Worm (Caenorhabditis elegans) whole organism, L2 larva: ENCODE data around the gene F38H4.6.
A peak's percentile ranks its signal among the peaks of the same experiment; 100 is the strongest.

Source experiments
- C34F6.9 ChIP-seq: fragments of 150-350 bp; optimal IDR thresholded peaks from 2 replicates; lab custom pipeline; 2014; ENCODE audit warnings: missing biosample characterization, missing genetic modification characterization
- F13H6.1 ChIP-seq: sonication (generic microtip); optimal IDR thresholded peaks from 2 replicates; lab custom pipeline; 2016; ENCODE audit warnings: missing genetic modification characterization, missing compliant biosample characterization
- R02D3.7 ChIP-seq: fragments of 150-350 bp; optimal IDR thresholded peaks from 2 replicates; lab custom pipeline; 2014; ENCODE audit warnings: missing biosample characterization, missing genetic modification characterization
- Y55F3AM.14 ChIP-seq: fragments of 200-800 bp; sonication (Bioruptor generic); optimal IDR thresholded peaks from 2 replicates; lab custom pipeline; 2018; ENCODE audit warnings: mild to moderate bottlenecking, missing genetic modification characterization, missing compliant biosample characterization
- alr-1 ChIP-seq: fragments of 150-350 bp; optimal IDR thresholded peaks from 2 replicates; lab custom pipeline; 2014; ENCODE audit warnings: missing biosample characterization, missing genetic modification characterization
- ama-1 ChIP-seq: fragments of 150-350 bp; optimal IDR thresholded peaks from 2 replicates; lab custom pipeline; 2018; ENCODE audit warnings: inconsistent platforms
- blmp-1 ChIP-seq: sonication (generic microtip); optimal IDR thresholded peaks from 2 replicates; lab custom pipeline; 2017; ENCODE audit warnings: missing genetic modification characterization, mild to moderate bottlenecking, missing compliant biosample characterization, antibody characterized with exemption, moderate library complexity; ENCODE audit not compliant: insufficient read depth
- ceh-16 ChIP-seq: fragments of 150-350 bp; optimal IDR thresholded peaks from 2 replicates; lab custom pipeline; 2014; ENCODE audit warnings: missing biosample characterization, missing genetic modification characterization
- crh-2 ChIP-seq: sonication (generic microtip); optimal IDR thresholded peaks from 2 replicates; lab custom pipeline; 2017; ENCODE audit warnings: missing biosample characterization, missing genetic modification characterization
- dmd-4 ChIP-seq: sonication (generic microtip); optimal IDR thresholded peaks from 2 replicates; lab custom pipeline; 2017; ENCODE audit warnings: missing biosample characterization, missing genetic modification characterization
- egl-27 ChIP-seq: sonication (generic microtip); optimal IDR thresholded peaks from 3 replicates; lab custom pipeline; 2017; ENCODE audit warnings: missing biosample characterization, missing genetic modification reagents, missing genetic modification characterization
- elt-1 ChIP-seq: fragments of 150-350 bp; optimal IDR thresholded peaks from 2 replicates; lab custom pipeline; 2014; ENCODE audit warnings: missing biosample characterization, missing genetic modification characterization
- elt-3 ChIP-seq: sonication (generic microtip); optimal IDR thresholded peaks from 2 replicates; lab custom pipeline; 2017; ENCODE audit warnings: missing biosample characterization, missing genetic modification characterization
- fos-1 ChIP-seq: fragments of 150-350 bp; optimal IDR thresholded peaks from 2 replicates; lab custom pipeline; 2014; ENCODE audit warnings: missing biosample characterization, missing genetic modification characterization
- gmeb-1 ChIP-seq: fragments of 150-350 bp; optimal IDR thresholded peaks from 2 replicates; lab custom pipeline; 2014; ENCODE audit warnings: missing biosample characterization, missing genetic modification characterization
- lin-11 ChIP-seq: fragments of 150-350 bp; sonication (generic microtip); optimal IDR thresholded peaks from 2 replicates; lab custom pipeline; 2014; ENCODE audit warnings: missing biosample characterization, missing genetic modification characterization, inconsistent platforms, mixed read lengths
- lin-13 ChIP-seq: fragments of 150-350 bp; optimal IDR thresholded peaks from 2 replicates; lab custom pipeline; 2014; ENCODE audit warnings: missing biosample characterization, missing genetic modification reagents, missing genetic modification characterization
- lsy-2 ChIP-seq, 2 experiments: fragments of 150-350 bp in 1 of 2; sonication (generic microtip) in 1 of 2; optimal IDR thresholded peaks; 2 replicates each; lab custom pipeline; 2014 to 2017; ENCODE audit warnings: missing biosample characterization in 2 of 2, missing genetic modification characterization in 2 of 2
- mab-5 ChIP-seq: fragments of 150-350 bp; optimal IDR thresholded peaks from 2 replicates; lab custom pipeline; 2014; ENCODE audit warnings: missing biosample characterization, missing genetic modification characterization
- mbf-1 ChIP-seq: sonication (generic microtip); optimal IDR thresholded peaks from 2 replicates; lab custom pipeline; 2017; ENCODE audit warnings: missing biosample characterization, missing genetic modification characterization
- mdl-1 ChIP-seq, 2 experiments: fragments of 150-350 bp in 1 of 2; sonication (generic microtip) in 1 of 2; optimal IDR thresholded peaks; 2 replicates each; lab custom pipeline; 2017; ENCODE audit warnings: missing biosample characterization in 2 of 2, missing genetic modification characterization in 2 of 2
- nhr-10 ChIP-seq: sonication (generic microtip); optimal IDR thresholded peaks from 2 replicates; lab custom pipeline; 2017; ENCODE audit warnings: missing biosample characterization, missing genetic modification characterization
- nhr-11 ChIP-seq: fragments of 150-350 bp; optimal IDR thresholded peaks from 2 replicates; lab custom pipeline; 2014; ENCODE audit warnings: missing biosample characterization, missing genetic modification characterization
- nhr-12 ChIP-seq: fragments of 150-350 bp; optimal IDR thresholded peaks from 2 replicates; lab custom pipeline; 2014; ENCODE audit warnings: missing biosample characterization, missing genetic modification characterization
- nhr-129 ChIP-seq: fragments of 150-350 bp; optimal IDR thresholded peaks from 2 replicates; lab custom pipeline; 2014; ENCODE audit warnings: missing biosample characterization, missing genetic modification characterization
- nhr-21 ChIP-seq: fragments of 150-350 bp; optimal IDR thresholded peaks from 2 replicates; lab custom pipeline; 2014; ENCODE audit warnings: missing biosample characterization, missing genetic modification characterization
- nhr-25 ChIP-seq: fragments of 150-350 bp; sonication (generic microtip); optimal IDR thresholded peaks from 3 replicates; lab custom pipeline; 2014; ENCODE audit warnings: missing biosample characterization, missing genetic modification characterization
- nhr-77 ChIP-seq: fragments of 150-350 bp; optimal IDR thresholded peaks from 2 replicates; lab custom pipeline; 2014; ENCODE audit warnings: missing biosample characterization, missing genetic modification characterization
- sem-4 ChIP-seq: fragments of 150-350 bp; optimal IDR thresholded peaks from 2 replicates; lab custom pipeline; 2014; ENCODE audit warnings: missing biosample characterization, missing genetic modification reagents, missing genetic modification characterization
- skn-1 ChIP-seq: sonication (generic microtip); optimal IDR thresholded peaks from 2 replicates; lab custom pipeline; 2017; ENCODE audit warnings: missing biosample characterization, missing genetic modification characterization
- sma-9 ChIP-seq, 2 experiments: fragments of 150-350 bp in 1 of 2; sonication (generic microtip) in 1 of 2; optimal IDR thresholded peaks; 2 replicates each; lab custom pipeline; 2014 to 2016; ENCODE audit warnings: missing genetic modification characterization in 2 of 2, mild to moderate bottlenecking in 1 of 2, missing biosample characterization in 1 of 2, missing compliant biosample characterization in 1 of 2, missing genetic modification reagents in 1 of 2, moderate library complexity in 1 of 2
- unc-39 ChIP-seq: fragments of 150-350 bp; optimal IDR thresholded peaks from 2 replicates; lab custom pipeline; 2014; ENCODE audit warnings: missing biosample characterization, missing genetic modification characterization
- unc-55 ChIP-seq: fragments of 150-350 bp; sonication (generic microtip); optimal IDR thresholded peaks from 3 replicates; lab custom pipeline; 2014; ENCODE audit warnings: missing biosample characterization, missing genetic modification reagents, missing genetic modification characterization
- unc-62 ChIP-seq: fragments of 150-350 bp; optimal IDR thresholded peaks from 2 replicates; lab custom pipeline; 2014; ENCODE audit warnings: missing biosample characterization, missing genetic modification reagents, missing genetic modification characterization
- ztf-11 ChIP-seq: sonication (generic microtip); optimal IDR thresholded peaks from 2 replicates; lab custom pipeline; 2017; ENCODE audit warnings: missing biosample characterization, missing genetic modification characterization

Gene F38H4.6

DNA sequence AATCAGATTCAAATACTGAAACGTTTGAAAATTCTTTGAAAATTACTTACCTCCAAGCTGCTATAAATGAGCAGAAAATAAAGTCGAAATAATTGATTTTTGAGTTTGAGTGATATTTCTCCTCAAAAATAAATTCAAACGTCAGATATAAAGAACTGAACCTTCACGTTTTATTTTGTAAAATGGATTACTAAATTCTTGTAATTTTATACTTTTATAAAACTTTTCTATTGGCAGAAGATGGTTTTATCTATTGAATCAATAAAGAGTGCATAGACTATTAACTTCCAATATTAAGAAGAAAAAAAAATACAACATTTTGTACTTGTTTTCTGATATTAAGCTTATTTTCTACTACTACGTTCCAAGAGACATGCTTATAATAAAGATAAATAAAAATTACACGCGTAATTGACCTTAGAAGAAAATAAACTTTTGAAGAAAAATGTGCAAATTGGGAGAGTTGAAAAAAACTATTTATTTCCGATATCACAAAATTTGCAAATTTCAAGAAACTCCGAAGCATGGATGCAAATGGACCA is at the start of gene F38H4.6, which contains the start of gene F38H4.4:
F38H4.6 (minus strand) TSS at position 101 of the 542 bp plus-strand sequence.
F38H4.4 (plus strand) TSS at position 492 of the 542 bp plus-strand sequence.
- TF ChIP-seq elt-1 (tag; lab: Kevin White, UChicago) (no peak), skn-1 (tag; lab: Kevin White, UChicago) (no peak)

DNA sequence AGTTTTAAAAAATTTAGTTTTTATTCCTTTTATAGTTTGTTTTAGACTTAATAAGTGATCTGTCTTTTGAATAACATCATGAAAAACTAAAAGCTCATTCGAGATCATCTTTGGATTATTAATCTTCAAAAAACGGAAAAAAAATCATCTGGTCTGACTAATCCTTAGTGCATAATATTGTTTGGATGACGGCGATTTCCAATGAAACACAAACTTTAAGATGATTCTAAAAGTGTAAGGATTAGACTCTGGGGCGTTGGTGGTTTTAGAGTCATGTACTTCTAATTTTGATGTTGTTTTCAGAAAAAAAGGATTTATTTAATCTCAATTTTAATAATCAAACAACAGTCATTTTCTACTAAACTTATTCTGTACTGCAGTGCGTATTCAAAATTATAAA is 45.7 kb upstream of the F38H4.6 start:
- TF ChIP-seq alr-1 (tag; lab: Kevin White, UChicago) (no peak), gmeb-1 (tag; lab: Kevin White, UChicago) (no peak), lin-13 (GFP tag; lab: Kevin White, UChicago) (no peak), elt-3 (no peak), crh-2 (tag; lab: Kevin White, UChicago) (no peak), nhr-11 (tag; lab: Kevin White, UChicago) (no peak), unc-62 (GFP tag; lab: Kevin White, UChicago) (no peak), unc-39 (tag; lab: Kevin White, UChicago) (no peak)

DNA sequence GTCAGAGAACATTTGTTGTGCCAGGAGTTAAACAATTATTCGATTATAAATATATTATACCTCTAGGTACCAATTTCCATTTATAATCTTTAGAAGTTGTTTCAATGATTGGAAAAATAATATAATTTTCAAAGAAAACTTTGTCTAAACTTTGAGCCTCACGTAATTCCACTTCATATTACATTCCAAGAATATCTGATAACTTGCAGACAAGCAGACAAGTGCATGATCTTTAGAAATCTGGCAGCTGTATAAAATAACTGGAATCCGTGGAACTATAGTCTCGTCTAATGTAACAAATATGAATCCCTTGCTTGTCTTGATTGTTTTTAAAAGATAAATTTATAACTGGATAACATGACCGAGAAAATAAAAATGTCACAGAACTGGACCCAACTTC is 44.9 kb upstream of the F38H4.6 start:
- TF ChIP-seq nhr-25 (tag; lab: Kevin White, UChicago): no peak
- TF ChIP-seq ceh-16: no peak
- no peak for TF ChIP-seq nhr-129 (tag; lab: Kevin White, UChicago)
- TF ChIP-seq dmd-4 (tag; lab: Kevin White, UChicago): no peak
- TF ChIP-seq nhr-21 (tag; lab: Kevin White, UChicago): no peak
- TF ChIP-seq egl-27 (tag; lab: Kevin White, UChicago): no peak
- TF ChIP-seq unc-62 (GFP tag; lab: Kevin White, UChicago): no peak

ce11 chrIV:11885313-11885712 is 37.6 kb upstream of the F38H4.6 start, which contains the start of gene let-653:
let-653 (plus strand) TSS chrIV:11885613.
- TF ChIP-seq lsy-2 (tag; optimal IDR thresholded peaks at IDR 0.05; lab: Kevin White, UChicago): no peak
- TF ChIP-seq Y55F3AM.14 (GFP tag; lab: Kevin White, UChicago): no peak
- no peak for TF ChIP-seq egl-27 (tag; lab: Kevin White, UChicago)
- TF ChIP-seq lin-11: no peak
- no peak for TF ChIP-seq R02D3.7
- TF ChIP-seq mdl-1 (tag; optimal IDR thresholded peaks at IDR 0.05; lab: Kevin White, UChicago): no peak
- no peak for TF ChIP-seq C34F6.9 (tag; lab: Kevin White, UChicago)
- TF ChIP-seq mbf-1 (tag; lab: Kevin White, UChicago): no peak
- TF ChIP-seq crh-2 (tag; lab: Kevin White, UChicago): no peak

ce11 chrIV:11883478-11883877 is 35.8 kb upstream of the F38H4.6 start:
- peak; percentile 62 for TF ChIP-seq blmp-1
- peak; percentile 9 for TF ChIP-seq fos-1 (tag; lab: Kevin White, UChicago)
- peak; percentile 15 for TF ChIP-seq sma-9 (GFP tag; optimal IDR thresholded peaks at IDR 0.05; lab: Kevin White, UChicago)
- no peak for TF ChIP-seq sma-9 (tag; optimal IDR thresholded peaks at IDR 0.05; lab: Kevin White, UChicago)
- no peak for TF ChIP-seq nhr-12 (tag; lab: Kevin White, UChicago)
- no peak for TF ChIP-seq nhr-11 (tag; lab: Kevin White, UChicago)
- TF ChIP-seq nhr-21 (tag; lab: Kevin White, UChicago): peak; percentile 48
- TF ChIP-seq, all 48 proteins: peak for 4

DNA sequence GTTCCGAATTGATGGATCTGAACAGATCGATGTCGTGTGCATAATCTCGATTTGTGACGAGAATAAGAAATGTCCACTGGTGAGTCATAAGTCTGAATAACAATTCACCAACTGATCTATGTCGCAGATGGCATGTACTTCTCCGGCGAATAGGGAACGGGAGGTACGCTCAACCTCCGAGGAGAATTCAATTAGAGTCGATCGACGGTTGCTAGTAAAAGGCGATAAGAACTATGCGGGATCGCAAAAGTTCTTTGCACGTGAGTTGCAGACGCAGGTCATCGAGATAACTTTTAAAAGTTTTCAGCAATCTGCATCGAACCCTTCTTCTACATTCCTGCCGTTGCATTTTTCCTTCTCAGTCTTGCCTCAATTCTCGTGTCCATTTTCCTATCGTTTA is 34.9 kb upstream of the F38H4.6 start:
- TF ChIP-seq fos-1 (tag; lab: Kevin White, UChicago) (no peak), unc-62 (GFP tag; lab: Kevin White, UChicago) (no peak), nhr-77 (tag; lab: Kevin White, UChicago) (no peak), sma-9 (GFP tag; optimal IDR thresholded peaks at IDR 0.05; lab: Kevin White, UChicago) (peak; percentile 58), sma-9 (tag; optimal IDR thresholded peaks at IDR 0.05; lab: Kevin White, UChicago) (no peak), gmeb-1 (tag; lab: Kevin White, UChicago) (no peak), ceh-16 (peak; percentile 73), unc-39 (tag; lab: Kevin White, UChicago) (no peak), elt-1 (tag; lab: Kevin White, UChicago) (peak; percentile 67)

- TF ChIP-seq ama-1: no peak
- TF ChIP-seq skn-1 (tag; lab: Kevin White, UChicago): no peak
- no peak for TF ChIP-seq nhr-77 (tag; lab: Kevin White, UChicago)
- no peak for TF ChIP-seq elt-1 (tag; lab: Kevin White, UChicago)
- no peak for TF ChIP-seq mab-5 (tag; lab: Kevin White, UChicago)
- no peak for TF ChIP-seq egl-27 (tag; lab: Kevin White, UChicago)
- no peak for TF ChIP-seq nhr-21 (tag; lab: Kevin White, UChicago)
- TF ChIP-seq unc-55: no peak
- TF ChIP-seq lsy-2 (tag; optimal IDR thresholded peaks at IDR 0.05; lab: Kevin White, UChicago): no peak
- TF ChIP-seq nhr-10 (tag; lab: Kevin White, UChicago): no peak
- no peak for TF ChIP-seq nhr-25 (tag; lab: Kevin White, UChicago)
- no peak for TF ChIP-seq lin-11
- TF ChIP-seq fos-1 (tag; lab: Kevin White, UChicago): no peak
- TF ChIP-seq elt-3: no peak
- TF ChIP-seq sem-4 (tag; lab: Kevin White, UChicago): no peak
- no peak for TF ChIP-seq ztf-11 (tag; lab: Kevin White, UChicago)
- TF ChIP-seq F13H6.1 (tag; lab: Kevin White, UChicago): no peak
These were observed 30.6 kb upstream of the F38H4.6 start, which contains the start of gene cutl-27 for ce11 chrIV:11878249-11878648. cutl-27 (plus strand) TSS chrIV:11878549.
